3 fruit fly cellular contexts compared by ENCODE assay signal in the genomic region with DNA sequence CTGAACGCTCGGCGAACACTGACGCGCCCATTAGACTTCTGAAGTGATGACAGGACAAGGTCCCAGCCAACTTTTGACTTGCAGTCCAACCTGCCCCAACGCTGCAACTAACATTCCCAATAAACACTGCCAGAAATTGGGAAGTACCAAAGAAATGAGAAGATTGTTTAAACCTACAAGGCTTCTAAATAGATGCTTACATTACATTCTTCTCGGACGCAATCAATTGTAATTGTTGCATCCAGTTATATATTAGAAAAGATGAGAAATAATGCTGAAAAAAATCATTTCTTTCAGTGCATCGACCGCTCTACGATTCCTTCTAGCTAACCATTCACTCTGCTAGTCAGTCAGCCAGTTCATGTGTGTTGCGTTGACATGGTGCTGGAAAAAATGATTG.
TF ChIP-seq lines count a peak whose summit lies in the region.

No protein-coding gene starts in this region.

- TF ChIP-seq CTCF in whole organism, embryonic (GFP tag; optimal IDR thresholded peaks at IDR 0.05; lab: Kevin White, UChicago) = no peak

TF ChIP-seq in whole organism, embryonic, 481 proteins besides CTCF, POLR2A, EP300 and RAD21:
- TF ChIP-seq Fer3 (tag; optimal IDR thresholded peaks at IDR 0.05; lab: Kevin White, UChicago) = no peak
- TF ChIP-seq ERR (GFP tag; optimal IDR thresholded peaks at IDR 0.05; lab: Kevin White, UChicago) = no peak
- no peak for TF ChIP-seq CG10267 (tag; optimal IDR thresholded peaks at IDR 0.05; lab: Kevin White, UChicago)
- TF ChIP-seq sug (tag; optimal IDR thresholded peaks at IDR 0.05; lab: Kevin White, UChicago) = no peak
- no peak for TF ChIP-seq CG3847 (GFP tag; IDR thresholded peaks at IDR 0.05; lab: Robert Waterston, UW)
- TF ChIP-seq bsh (GFP tag; optimal IDR thresholded peaks at IDR 0.05; lab: Kevin White, UChicago) = peak in 1 of 2 experiments; percentile 15
- TF ChIP-seq CG1603 (tag; optimal IDR thresholded peaks at IDR 0.05; lab: Kevin White, UChicago) = peak; percentile 18

TF ChIP-seq in whole organism, prepupa, 60 proteins besides CTCF, POLR2A, EP300 and RAD21 (continues in another document):
- TF ChIP-seq Sox14 (GFP tag; optimal IDR thresholded peaks at IDR 0.05; lab: Kevin White, UChicago) (peak; percentile 38), CG8319 (GFP tag; optimal IDR thresholded peaks at IDR 0.05; lab: Kevin White, UChicago) (no peak), CG34406 (GFP tag; optimal IDR thresholded peaks at IDR 0.05; lab: Kevin White, UChicago) (peak; percentile 16), CG6276 (GFP tag; optimal IDR thresholded peaks at IDR 0.05; lab: Kevin White, UChicago) (peak; percentile 7), net (GFP tag; optimal IDR thresholded peaks at IDR 0.05; lab: Kevin White, UChicago) (peak; percentile 37), vri (GFP tag; optimal IDR thresholded peaks at IDR 0.05; lab: Kevin White, UChicago) (no peak), CG6808 (GFP tag; optimal IDR thresholded peaks at IDR 0.05; lab: Kevin White, UChicago) (peak; percentile 44), esn (GFP tag; optimal IDR thresholded peaks at IDR 0.05; lab: Kevin White, UChicago) (peak; percentile 26), dsx (GFP tag; optimal IDR thresholded peaks at IDR 0.05; lab: Kevin White, UChicago; ENCODE audit: poor library complexity, severe bottlenecking) (peak; percentile 36), fd59A (GFP tag; optimal IDR thresholded peaks at IDR 0.05; lab: Kevin White, UChicago) (peak; percentile 40), Hr4 (GFP tag; optimal IDR thresholded peaks at IDR 0.05; lab: Kevin White, UChicago) (peak; percentile 23), acj6 (GFP tag; optimal IDR thresholded peaks at IDR 0.05; lab: Kevin White, UChicago) (peak; percentile 48), CG10631 (GFP tag; optimal IDR thresholded peaks at IDR 0.05; lab: Kevin White, UChicago) (peak; percentile 56), fd85E (GFP tag; optimal IDR thresholded peaks at IDR 0.05; lab: Kevin White, UChicago) (no peak), CG11762 (GFP tag; optimal IDR thresholded peaks at IDR 0.05; lab: Kevin White, UChicago; ENCODE audit: insufficient read depth) (peak; percentile 9), Eip78C (GFP tag; lab: Kevin White, UChicago) (peak; percentile 79), eg (GFP tag; IDR thresholded peaks at IDR 0.05; lab: Robert Waterston, UW) (0 out of 3 replicates have a peak, but pooled peaks have one; percentile 24), CG15336 (GFP tag; IDR thresholded peaks at IDR 0.05; lab: Robert Waterston, UW) (peak; percentile 42; the same call in 1 of the 2 replicates), achi (GFP tag; optimal IDR thresholded peaks at IDR 0.05; lab: Kevin White, UChicago) (peak; percentile 21), Ets96B (tag; optimal IDR thresholded peaks at IDR 0.05; lab: Kevin White, UChicago) (peak; percentile 57), CG10669 (GFP tag; optimal IDR thresholded peaks at IDR 0.05; lab: Kevin White, UChicago) (peak; percentile 51), CG3032 (tag; optimal IDR thresholded peaks at IDR 0.05; lab: Kevin White, UChicago) (peak; percentile 23), Blimp-1 (GFP tag; optimal IDR thresholded peaks at IDR 0.05; lab: Kevin White, UChicago) (no peak), CG3919 (GFP tag; optimal IDR thresholded peaks at IDR 0.05; lab: Kevin White, UChicago) (peak; percentile 55), Eip93F (GFP tag; optimal IDR thresholded peaks at IDR 0.05; lab: Kevin White, UChicago) (no peak), fkh (GFP tag; optimal IDR thresholded peaks at IDR 0.05; lab: Kevin White, UChicago) (no peak), CG9139 (GFP tag; optimal IDR thresholded peaks at IDR 0.05; lab: Kevin White, UChicago) (no peak), ss (GFP tag; optimal IDR thresholded peaks at IDR 0.05; lab: Kevin White, UChicago) (peak; percentile 28 to 36), CG1621 (tag; optimal IDR thresholded peaks at IDR 0.05; lab: Kevin White, UChicago) (peak; percentile 43), CG6854 (GFP tag; optimal IDR thresholded peaks at IDR 0.05; lab: Kevin White, UChicago) (no peak), lz (GFP tag; optimal IDR thresholded peaks at IDR 0.05; lab: Kevin White, UChicago) (peak; percentile 19), Gug (GFP tag; IDR thresholded peaks at IDR 0.05; lab: Robert Waterston, UW) (no peak), Sox15 (GFP tag; optimal IDR thresholded peaks at IDR 0.05; lab: Kevin White, UChicago) (no peak), OdsH (GFP tag; optimal IDR thresholded peaks at IDR 0.05; lab: Kevin White, UChicago) (peak; percentile 52), CG4318 (GFP tag; optimal IDR thresholded peaks at IDR 0.05; lab: Kevin White, UChicago) (peak; percentile 18), CG7368 (GFP tag; optimal IDR thresholded peaks at IDR 0.05; lab: Kevin White, UChicago) (peak; percentile 12), cyc (GFP tag; optimal IDR thresholded peaks at IDR 0.05; lab: Kevin White, UChicago) (peak; percentile 26), spab (GFP tag; optimal IDR thresholded peaks at IDR 0.05; lab: Kevin White, UChicago) (peak; percentile 36), Ets21C (GFP tag; optimal IDR thresholded peaks at IDR 0.05; lab: Kevin White, UChicago) (no peak)

TF ChIP-seq in whole organism, pupa, 21 proteins besides CTCF, POLR2A, EP300 and RAD21:
- TF ChIP-seq CG10348 (GFP tag; IDR thresholded peaks at IDR 0.05; lab: Robert Waterston, UW) (no peak), fd96Ca (GFP tag; IDR thresholded peaks at IDR 0.05; lab: Robert Waterston, UW) (peak; percentile 42; the same call in 1 of the 3 replicates), CG17806 (tag; optimal IDR thresholded peaks at IDR 0.05; lab: Kevin White, UChicago) (peak; percentile 58), CG15710 (tag; optimal IDR thresholded peaks at IDR 0.05; lab: Kevin White, UChicago) (peak; percentile 47), gl (tag; optimal IDR thresholded peaks at IDR 0.05; lab: Kevin White, UChicago) (no peak), CG14655 (GFP tag; optimal IDR thresholded peaks at IDR 0.05; lab: Kevin White, UChicago) (peak; percentile 67), CG4496 (GFP tag; IDR thresholded peaks at IDR 0.05; lab: Robert Waterston, UW) (peak; percentile 56; the same call in 2 of the 3 replicates), CG32121 (GFP tag; IDR thresholded peaks at IDR 0.05; lab: Robert Waterston, UW) (no peak), CG12605 (GFP tag; IDR thresholded peaks at IDR 0.05; lab: Robert Waterston, UW) (no peak), Pif1A (GFP tag; optimal IDR thresholded peaks at IDR 0.05; lab: Kevin White, UChicago) (peak; percentile 34), Ets98B (GFP tag; IDR thresholded peaks at IDR 0.05; lab: Robert Waterston, UW) (no peak), Snoo (tag; optimal IDR thresholded peaks at IDR 0.05; lab: Kevin White, UChicago) (no peak), CG9948 (tag; optimal IDR thresholded peaks at IDR 0.05; lab: Kevin White, UChicago) (peak; percentile 69), Pif1B (GFP tag; optimal IDR thresholded peaks at IDR 0.05; lab: Kevin White, UChicago) (peak; percentile 37), D1 (tag; optimal IDR thresholded peaks at IDR 0.05; lab: Kevin White, UChicago) (no peak), EcR (GFP tag; optimal IDR thresholded peaks at IDR 0.05; lab: Kevin White, UChicago) (no peak), rn (GFP tag; IDR thresholded peaks at IDR 0.05; lab: Robert Waterston, UW) (no peak), CG8159 (tag; optimal IDR thresholded peaks at IDR 0.05; lab: Kevin White, UChicago) (peak; percentile 60), CG8301 (tag; optimal IDR thresholded peaks at IDR 0.05; lab: Kevin White, UChicago) (peak; percentile 59), CG34367 (tag; optimal IDR thresholded peaks at IDR 0.05; lab: Kevin White, UChicago) (peak; percentile 60), CG13204 (GFP tag; optimal IDR thresholded peaks at IDR 0.05; lab: Kevin White, UChicago) (peak; percentile 4)
